Worm (Caenorhabditis elegans) whole organism, late embryonic: Measurements from ENCODE around the gene srx-51.

Source experiments
- ama-1 ChIP-seq: fragments of 150-350 bp; optimal IDR thresholded peaks from 2 replicates; lab custom pipeline; 2014
- ceh-22 ChIP-seq: sonication (generic microtip); optimal IDR thresholded peaks from 2 replicates; lab custom pipeline; 2017; ENCODE audit warnings: missing biosample characterization, missing genetic modification characterization
- ceh-31 ChIP-seq: sonication (generic microtip); optimal IDR thresholded peaks from 2 replicates; lab custom pipeline; 2016; ENCODE audit warnings: missing genetic modification characterization, missing compliant biosample characterization
- che-1 ChIP-seq: sonication (generic microtip); optimal IDR thresholded peaks from 2 replicates; lab custom pipeline; 2016; ENCODE audit warnings: mild to moderate bottlenecking, missing genetic modification characterization, missing compliant biosample characterization
- dmd-4 ChIP-seq: sonication (generic microtip); optimal IDR thresholded peaks from 2 replicates; lab custom pipeline; 2016; ENCODE audit warnings: borderline replicate concordance, missing genetic modification characterization, missing compliant biosample characterization
- elt-2 ChIP-seq: sonication (generic microtip); optimal IDR thresholded peaks from 2 replicates; lab custom pipeline; 2016; ENCODE audit warnings: missing genetic modification reagents, missing genetic modification characterization, missing compliant biosample characterization
- fax-1 ChIP-seq: sonication (generic microtip); optimal IDR thresholded peaks from 2 replicates; lab custom pipeline; 2016; ENCODE audit warnings: missing genotype, missing genetic modification characterization, missing compliant biosample characterization
- fkh-6 ChIP-seq: sonication (generic microtip); optimal IDR thresholded peaks from 2 replicates; lab custom pipeline; 2016; ENCODE audit warnings: missing genetic modification characterization, missing compliant biosample characterization
- hlh-6 ChIP-seq: sonication (generic microtip); optimal IDR thresholded peaks from 2 replicates; lab custom pipeline; 2016; ENCODE audit warnings: missing genotype, missing genetic modification characterization, missing compliant biosample characterization
- lin-11 ChIP-seq: fragments of 200-800 bp; sonication (Bioruptor generic); optimal IDR thresholded peaks from 2 replicates; lab custom pipeline; 2018; ENCODE audit warnings: mild to moderate bottlenecking, missing genetic modification characterization, missing compliant biosample characterization
- nhr-11 ChIP-seq: fragments of 150-350 bp; optimal IDR thresholded peaks from 2 replicates; lab custom pipeline; 2014; ENCODE audit warnings: missing biosample characterization, missing genetic modification characterization
- pha-4 ChIP-seq: fragments of 150-350 bp; optimal IDR thresholded peaks from 2 replicates; lab custom pipeline; 2018; ENCODE audit warnings: missing biosample characterization, missing genetic modification reagents, missing genetic modification characterization
- unc-86 ChIP-seq: sonication (generic microtip); optimal IDR thresholded peaks from 2 replicates; lab custom pipeline; 2016; ENCODE audit warnings: missing genetic modification characterization, missing compliant biosample characterization

- TF ChIP-seq nhr-11 (tag; lab: Kevin White, UChicago) (no peak), elt-2 (no peak), pha-4 (tag; lab: Kevin White, UChicago) (no peak), dmd-4 (tag; lab: Kevin White, UChicago) (no peak), fkh-6 (tag; lab: Kevin White, UChicago) (no peak), hlh-6 (tag; lab: Kevin White, UChicago) (no peak), unc-86 (tag; lab: Kevin White, UChicago) (no peak), ceh-22 (tag; lab: Kevin White, UChicago) (no peak), ama-1 (lab: Kevin White, UChicago) (no peak), ceh-31 (tag; lab: Kevin White, UChicago) (no peak), fax-1 (no peak), che-1 (tag; lab: Kevin White, UChicago) (no peak), lin-11 (tag; lab: Kevin White, UChicago) (no peak)
Measured at ce11 chrV:15253529-15253928, 28.2 kb upstream of the srx-51 start, which contains the start of gene srbc-75.
